Worm (Caenorhabditis elegans) whole organism, early embryonic: ENCODE results near the gene cri-3.

Experiments used
- B0310.2 ChIP-seq: sonication (generic microtip); optimal IDR thresholded peaks from 2 replicates; lab custom pipeline; 2016; ENCODE audit warnings: mild to moderate bottlenecking, missing genetic modification characterization, missing compliant biosample characterization
- F13C5.2 ChIP-seq: sonication (generic microtip); optimal IDR thresholded peaks from 2 replicates; lab custom pipeline; 2017; ENCODE audit warnings: mild to moderate bottlenecking, missing genetic modification characterization, inconsistent platforms, missing compliant biosample characterization
- aly-1 ChIP-seq: sonication (generic microtip); optimal IDR thresholded peaks from 2 replicates; lab custom pipeline; 2016; ENCODE audit warnings: missing genetic modification characterization, missing compliant biosample characterization
- ama-1 ChIP-seq: fragments of 150-350 bp; optimal IDR thresholded peaks from 2 replicates; lab custom pipeline; 2014
- ceh-13 ChIP-seq: fragments of 200-800 bp; sonication (Bioruptor generic); optimal IDR thresholded peaks from 2 replicates; lab custom pipeline; 2018; ENCODE audit warnings: mild to moderate bottlenecking, missing genetic modification characterization, missing compliant biosample characterization
- ceh-36 ChIP-seq: sonication (generic microtip); optimal IDR thresholded peaks from 2 replicates; lab custom pipeline; 2016; ENCODE audit warnings: missing genetic modification characterization, inconsistent platforms, missing compliant biosample characterization
- ets-7 ChIP-seq: sonication (generic microtip); optimal IDR thresholded peaks from 2 replicates; lab custom pipeline; 2016; ENCODE audit warnings: missing genotype, missing genetic modification characterization, missing compliant biosample characterization
- flt-1 ChIP-seq: fragments of 200-800 bp; sonication (Bioruptor generic); IDR thresholded peaks from 2 replicates; pipeline ENCODE4 v1.3.6; 2022; ENCODE audit warnings: missing genetic modification characterization, missing compliant biosample characterization
- hmbx-1 ChIP-seq: sonication (generic microtip); optimal IDR thresholded peaks from 2 replicates; lab custom pipeline; 2016; ENCODE audit warnings: mild to moderate bottlenecking, missing genetic modification characterization, missing compliant biosample characterization
- hmg-4 ChIP-seq: fragments of 200-800 bp; sonication (Bioruptor generic); optimal IDR thresholded peaks from 2 replicates; lab custom pipeline; 2018; ENCODE audit warnings: mild to moderate bottlenecking, missing genetic modification characterization, missing compliant biosample characterization
- hnd-1 ChIP-seq: sonication (generic microtip); optimal IDR thresholded peaks from 2 replicates; lab custom pipeline; 2016; ENCODE audit warnings: missing genetic modification characterization, missing compliant biosample characterization
- pes-1 ChIP-seq: fragments of 200-800 bp; sonication (Bioruptor generic); IDR thresholded peaks from 2 replicates; pipeline ENCODE4 v1.3.6; 2022; ENCODE audit warnings: missing genetic modification reagents, missing genetic modification characterization, missing compliant biosample characterization
- scrt-1 ChIP-seq: fragments of 200-800 bp; sonication (Bioruptor generic); IDR thresholded peaks from 2 replicates; pipeline ENCODE4 v1.3.6; 2022; ENCODE audit warnings: missing genetic modification characterization, missing compliant biosample characterization
- sea-1 ChIP-seq: fragments of 200-800 bp; sonication (Bioruptor generic); conservative IDR thresholded peaks from 2 replicates; pipeline ENCODE4 v1.3.6; 2022; ENCODE audit warnings: missing genetic modification characterization, missing compliant biosample characterization
- tbx-11 ChIP-seq: fragments of 200-800 bp; sonication (Bioruptor generic); IDR thresholded peaks from 2 replicates; pipeline ENCODE4 v1.3.6; 2022; ENCODE audit warnings: missing genetic modification characterization, missing compliant biosample characterization
- tbx-37 ChIP-seq: fragments of 200-800 bp; sonication (Bioruptor generic); conservative IDR thresholded peaks from 2 replicates; pipeline ENCODE4 v1.3.6; 2022; ENCODE audit warnings: missing genetic modification reagents, missing genetic modification characterization, missing compliant biosample characterization
- tra-4 ChIP-seq: sonication (generic microtip); optimal IDR thresholded peaks from 2 replicates; lab custom pipeline; 2017; ENCODE audit warnings: missing genetic modification characterization, missing compliant biosample characterization

The cri-3 gene

ce11 chrIII:3429761-3430160 is 33.6 kb downstream of the cri-3 start:
- TF ChIP-seq F13C5.2: no peak
- TF ChIP-seq tra-4 (tag; lab: Kevin White, UChicago): no peak
- TF ChIP-seq hnd-1 (tag; lab: Kevin White, UChicago): no peak
- TF ChIP-seq flt-1 (GFP tag; lab: Robert Waterston, UW): no peak
- TF ChIP-seq scrt-1: no peak
- TF ChIP-seq pes-1: no peak
- no peak for TF ChIP-seq hmbx-1 (tag; lab: Kevin White, UChicago)
- TF ChIP-seq sea-1: no peak
- no peak for TF ChIP-seq tbx-11 (GFP tag; lab: Robert Waterston, UW)
- TF ChIP-seq ceh-36 (tag; lab: Kevin White, UChicago): no peak
- no peak for TF ChIP-seq B0310.2 (tag; lab: Kevin White, UChicago)
- TF ChIP-seq ceh-13 (GFP tag; lab: Kevin White, UChicago): no peak
- TF ChIP-seq tbx-37: no peak
- TF ChIP-seq ets-7 (tag; lab: Kevin White, UChicago): no peak
- no peak for TF ChIP-seq hmg-4 (GFP tag; lab: Kevin White, UChicago)
- no peak for TF ChIP-seq ama-1 (lab: Kevin White, UChicago)

ce11 chrIII:3430667-3431066 is 34.5 kb downstream of the cri-3 start:
- TF ChIP-seq hmbx-1 (tag; lab: Kevin White, UChicago): no peak
- TF ChIP-seq ama-1 (lab: Kevin White, UChicago): no peak
- no peak for TF ChIP-seq aly-1 (tag; lab: Kevin White, UChicago)
- no peak for TF ChIP-seq tra-4 (tag; lab: Kevin White, UChicago)
- TF ChIP-seq scrt-1: no peak
- TF ChIP-seq hmg-4 (GFP tag; lab: Kevin White, UChicago): no peak
- no peak for TF ChIP-seq F13C5.2

ce11 chrIII:3431385-3431784 is 35.2 kb downstream of the cri-3 start, which contains the start of gene K01A11.1:
Gene K01A11.1, minus strand, starts transcription at chrIII:3431485.
- TF ChIP-seq scrt-1: no peak
- no peak for TF ChIP-seq pes-1
- TF ChIP-seq aly-1 (tag; lab: Kevin White, UChicago): no peak
- no peak for TF ChIP-seq ceh-36 (tag; lab: Kevin White, UChicago)
- TF ChIP-seq tra-4 (tag; lab: Kevin White, UChicago): no peak
- no peak for TF ChIP-seq B0310.2 (tag; lab: Kevin White, UChicago)
- no peak for TF ChIP-seq hmg-4 (GFP tag; lab: Kevin White, UChicago)
- TF ChIP-seq F13C5.2: no peak
- TF ChIP-seq flt-1 (GFP tag; lab: Robert Waterston, UW): no peak
- TF ChIP-seq hmbx-1 (tag; lab: Kevin White, UChicago): no peak

- TF ChIP-seq pes-1: no peak
- TF ChIP-seq aly-1 (tag; lab: Kevin White, UChicago): no peak
- TF ChIP-seq flt-1 (GFP tag; lab: Robert Waterston, UW): no peak
- no peak for TF ChIP-seq hmg-4 (GFP tag; lab: Kevin White, UChicago)
- TF ChIP-seq ets-7 (tag; lab: Kevin White, UChicago): no peak
- no peak for TF ChIP-seq B0310.2 (tag; lab: Kevin White, UChicago)
- no peak for TF ChIP-seq tra-4 (tag; lab: Kevin White, UChicago)
- no peak for TF ChIP-seq tbx-11 (GFP tag; lab: Robert Waterston, UW)
- TF ChIP-seq tbx-37: no peak
Measured at ce11 chrIII:3435152-3435551, 39.0 kb downstream of the cri-3 start.

- TF ChIP-seq tbx-37 (no peak), ceh-13 (GFP tag; lab: Kevin White, UChicago) (no peak), B0310.2 (tag; lab: Kevin White, UChicago) (no peak), scrt-1 (no peak), pes-1 (no peak), tbx-11 (GFP tag; lab: Robert Waterston, UW) (no peak), F13C5.2 (no peak), flt-1 (GFP tag; lab: Robert Waterston, UW) (no peak), aly-1 (tag; lab: Kevin White, UChicago) (no peak), hmbx-1 (tag; lab: Kevin White, UChicago) (no peak), ets-7 (tag; lab: Kevin White, UChicago) (no peak), sea-1 (no peak), hmg-4 (GFP tag; lab: Kevin White, UChicago) (no peak), tra-4 (tag; lab: Kevin White, UChicago) (no peak)
Measured at ce11 chrIII:3437139-3437538, 41.0 kb downstream of the cri-3 start.

- no peak for TF ChIP-seq scrt-1
- TF ChIP-seq aly-1 (tag; lab: Kevin White, UChicago): no peak
- TF ChIP-seq flt-1 (GFP tag; lab: Robert Waterston, UW): no peak
- no peak for TF ChIP-seq ama-1 (lab: Kevin White, UChicago)
- TF ChIP-seq ceh-13 (GFP tag; lab: Kevin White, UChicago): no peak
- TF ChIP-seq F13C5.2: no peak
- no peak for TF ChIP-seq tra-4 (tag; lab: Kevin White, UChicago)
Measured at ce11 chrIII:3444139-3444538, 48.0 kb downstream of the cri-3 start, which contains the start of gene spe-41. Gene spe-41, minus strand, starts transcription at chrIII:3444210.
